Worm (Caenorhabditis elegans): ENCODE results near the gene mex-5.

DNA sequence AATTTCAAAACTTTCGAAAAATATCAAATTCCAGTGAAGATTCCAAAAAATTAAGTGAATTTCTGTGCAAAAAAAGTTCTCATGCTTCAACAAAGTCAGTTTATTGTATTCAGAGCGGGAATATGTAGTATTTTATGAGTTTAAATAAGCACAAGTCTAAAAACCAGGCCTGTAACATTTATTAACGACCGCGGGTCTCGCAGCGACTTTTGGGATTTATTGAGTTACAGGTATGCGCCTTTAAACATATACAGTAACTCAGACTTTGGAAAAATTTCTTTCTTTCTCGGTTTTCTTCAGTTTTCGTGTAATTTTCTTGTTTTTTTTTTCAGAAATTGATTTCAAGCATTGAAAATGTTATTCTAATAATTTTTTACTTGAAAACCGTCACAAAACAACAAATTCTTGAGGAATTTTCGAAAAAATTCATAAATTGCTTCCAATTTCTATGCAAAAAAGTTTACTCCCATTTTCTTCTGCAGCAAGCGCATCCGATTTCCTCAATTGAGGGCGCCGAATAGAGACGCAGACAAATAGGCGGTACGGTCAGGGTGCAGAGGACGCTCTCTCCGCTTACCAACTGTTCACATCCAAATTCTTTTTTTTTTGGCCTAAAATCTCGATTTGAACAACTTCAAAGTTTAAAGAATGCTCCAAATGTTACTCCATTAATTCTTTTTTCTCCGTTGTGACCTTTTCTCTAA, 42.0 kb upstream of the mex-5 start:
- TF ChIP-seq him-1 (tag; optimal IDR thresholded peaks at IDR 0.05): no peak
- no peak for TF ChIP-seq dao-5 (tag; optimal IDR thresholded peaks at IDR 0.05)
- TF ChIP-seq W03F9.2 (tag; optimal IDR thresholded peaks at IDR 0.05): no peak

All from whole organism, L4/young adult.